Worm (Caenorhabditis elegans): ENCODE data around the gene tba-9.

ce11 chrX:3301770-3302169 lies 49.2 kb downstream of the tba-9 start, which contains the start of gene F11D5.5:
- TF ChIP-seq him-1 (tag; optimal IDR thresholded peaks at IDR 0.05) (no peak), dao-5 (tag; optimal IDR thresholded peaks at IDR 0.05) (no peak), W03F9.2 (tag; optimal IDR thresholded peaks at IDR 0.05) (no peak)
